Worm (Caenorhabditis elegans) whole organism, L2 larva: ENCODE data around the gene dap-3.

Source experiments
- F13H6.1 ChIP-seq: sonication (generic microtip); optimal IDR thresholded peaks from 2 replicates; lab custom pipeline; 2016; ENCODE audit warnings: missing genetic modification characterization, missing compliant biosample characterization
- R02D3.7 ChIP-seq: fragments of 150-350 bp; optimal IDR thresholded peaks from 2 replicates; lab custom pipeline; 2014; ENCODE audit warnings: missing biosample characterization, missing genetic modification characterization
- blmp-1 ChIP-seq: sonication (generic microtip); optimal IDR thresholded peaks from 2 replicates; lab custom pipeline; 2017; ENCODE audit warnings: missing genetic modification characterization, mild to moderate bottlenecking, missing compliant biosample characterization, antibody characterized with exemption, moderate library complexity; ENCODE audit not compliant: insufficient read depth
- lin-13 ChIP-seq: fragments of 150-350 bp; optimal IDR thresholded peaks from 2 replicates; lab custom pipeline; 2014; ENCODE audit warnings: missing biosample characterization, missing genetic modification reagents, missing genetic modification characterization
- lin-39 ChIP-seq: fragments of 150-350 bp; optimal IDR thresholded peaks from 2 replicates; lab custom pipeline; 2014; ENCODE audit warnings: missing biosample characterization, missing genetic modification reagents, missing genetic modification characterization
- mbf-1 ChIP-seq: sonication (generic microtip); optimal IDR thresholded peaks from 2 replicates; lab custom pipeline; 2017; ENCODE audit warnings: missing biosample characterization, missing genetic modification characterization
- mdl-1 ChIP-seq, 2 experiments: fragments of 150-350 bp in 1 of 2; sonication (generic microtip) in 1 of 2; optimal IDR thresholded peaks; 2 replicates each; lab custom pipeline; 2017; ENCODE audit warnings: missing biosample characterization in 2 of 2, missing genetic modification characterization in 2 of 2
- nhr-12 ChIP-seq: fragments of 150-350 bp; optimal IDR thresholded peaks from 2 replicates; lab custom pipeline; 2014; ENCODE audit warnings: missing biosample characterization, missing genetic modification characterization
- nhr-237 ChIP-seq: fragments of 150-350 bp; optimal IDR thresholded peaks from 2 replicates; lab custom pipeline; 2014; ENCODE audit warnings: missing biosample characterization, missing genetic modification characterization
- snpc-4 ChIP-seq: fragments of 150-350 bp; optimal IDR thresholded peaks from 2 replicates; lab custom pipeline; 2014; ENCODE audit warnings: missing biosample characterization, missing genetic modification characterization

- no peak for TF ChIP-seq mdl-1 (tag; optimal IDR thresholded peaks at IDR 0.05; lab: Kevin White, UChicago)
- no peak for TF ChIP-seq R02D3.7 (tag; lab: Kevin White, UChicago)
- no peak for TF ChIP-seq mbf-1 (tag; lab: Kevin White, UChicago)
- TF ChIP-seq nhr-12 (tag; lab: Kevin White, UChicago): no peak
- TF ChIP-seq lin-39 (tag; lab: Kevin White, UChicago): no peak
- TF ChIP-seq nhr-237 (tag; lab: Kevin White, UChicago): no peak
- TF ChIP-seq snpc-4 (tag; lab: Kevin White, UChicago): no peak
- TF ChIP-seq F13H6.1 (tag; lab: Kevin White, UChicago): no peak
- no peak for TF ChIP-seq blmp-1 (tag; lab: Kevin White, UChicago)
- no peak for TF ChIP-seq lin-13 (GFP tag; lab: Kevin White, UChicago)
Measured at ce11 chrII:10556550-10557205, 24.3 kb upstream of the dap-3 start.
